Worm (Caenorhabditis elegans): Measurements from ENCODE around the gene F08H9.3.

F08H9.3 gene

ce11 chrV:14426013-14426412, 37.1 kb downstream of the F08H9.3 start:
- TF ChIP-seq sox-2 (GFP tag; IDR thresholded peaks at IDR 0.05) (peak; percentile 26), tbx-2 (tag; optimal IDR thresholded peaks at IDR 0.05) (no peak)

ce11 chrV:14424958-14425492, 38.1 kb downstream of the F08H9.3 start, which contains the start of gene rrsr-1:
rrsr-1 (minus strand) TSS chrV:14425008.
- TF ChIP-seq ceh-34 (tag; optimal IDR thresholded peaks at IDR 0.05) (peak; percentile 15), elt-2 (tag; optimal IDR thresholded peaks at IDR 0.05) (peak; percentile 6), zip-5 (tag; optimal IDR thresholded peaks at IDR 0.05) (peak; percentile 13), tbx-2 (tag; optimal IDR thresholded peaks at IDR 0.05) (peak; percentile 36), rnt-1 (tag; optimal IDR thresholded peaks at IDR 0.05) (no peak), T23F11.4 (GFP tag; optimal IDR thresholded peaks at IDR 0.05) (no peak), unc-86 (tag; optimal IDR thresholded peaks at IDR 0.05) (peak; percentile 10), gmeb-2 (tag; optimal IDR thresholded peaks at IDR 0.05) (no peak), nfya-1 (tag; optimal IDR thresholded peaks at IDR 0.05) (peak; percentile 44), ceh-31 (tag; optimal IDR thresholded peaks at IDR 0.05) (peak; percentile 25), K09A11.1 (tag; optimal IDR thresholded peaks at IDR 0.05; ENCODE audit: insufficient read depth) (peak; percentile 26), ceh-14 (tag; optimal IDR thresholded peaks at IDR 0.05) (peak; percentile 66), ceh-45 (GFP tag; IDR thresholded peaks at IDR 0.05) (no peak)

ce11 chrV:14423268-14423667, 39.9 kb downstream of the F08H9.3 start, which contains the start of gene rpoa-12:
rpoa-12 (minus strand) TSS chrV:14423304.
- TF ChIP-seq pha-2 (tag; optimal IDR thresholded peaks at IDR 0.05) (no peak), ztf-16 (tag; optimal IDR thresholded peaks at IDR 0.05) (no peak), unc-42 (tag; optimal IDR thresholded peaks at IDR 0.05) (peak; percentile 49), hlh-6 (tag; optimal IDR thresholded peaks at IDR 0.05) (no peak), unc-3 (GFP tag; conservative IDR thresholded peaks at IDR 0.05) (no peak), unc-3 (tag; optimal IDR thresholded peaks at IDR 0.05) (no peak), hlh-15 (tag; optimal IDR thresholded peaks at IDR 0.05) (no peak), F13H6.1 (tag; optimal IDR thresholded peaks at IDR 0.05) (no peak), ceh-14 (tag; optimal IDR thresholded peaks at IDR 0.05) (peak; percentile 22), ahr-1 (tag; optimal IDR thresholded peaks at IDR 0.05) (no peak), Y22D7AL.16 (tag; optimal IDR thresholded peaks at IDR 0.05) (no peak), npax-4 (tag; optimal IDR thresholded peaks at IDR 0.05) (no peak), zip-5 (tag; optimal IDR thresholded peaks at IDR 0.05) (peak; percentile 54), sox-4 (tag; optimal IDR thresholded peaks at IDR 0.05) (no peak), lin-11 (tag; optimal IDR thresholded peaks at IDR 0.05) (no peak), pqm-1 (tag; optimal IDR thresholded peaks at IDR 0.05) (peak; percentile 21), rnt-1 (tag; optimal IDR thresholded peaks at IDR 0.05) (peak; percentile 19), ttx-3 (tag; optimal IDR thresholded peaks at IDR 0.05) (no peak), nhr-11 (tag; optimal IDR thresholded peaks at IDR 0.05) (no peak), pag-3 (tag; optimal IDR thresholded peaks at IDR 0.05; ENCODE audit: borderline replicate concordance) (no peak), ceh-31 (tag; optimal IDR thresholded peaks at IDR 0.05) (peak; percentile 86), hlh-8 (tag; optimal IDR thresholded peaks at IDR 0.05) (peak; percentile 18), fkh-6 (tag; optimal IDR thresholded peaks at IDR 0.05) (no peak), gmeb-2 (tag; optimal IDR thresholded peaks at IDR 0.05) (no peak), ceh-24 (tag; optimal IDR thresholded peaks at IDR 0.05) (no peak), C38D4.7 (GFP tag; optimal IDR thresholded peaks at IDR 0.05) (no peak), ets-4 (tag; optimal IDR thresholded peaks at IDR 0.05) (peak; percentile 24), ceh-19 (GFP tag; optimal IDR thresholded peaks at IDR 0.05) (no peak), mec-3 (tag; optimal IDR thresholded peaks at IDR 0.05; ENCODE audit: borderline replicate concordance) (no peak), ceh-9 (tag; optimal IDR thresholded peaks at IDR 0.05) (no peak), ama-1 (optimal IDR thresholded peaks at IDR 0.05) (no peak), hlh-13 (GFP tag; optimal IDR thresholded peaks at IDR 0.05) (no peak), ceh-30 (tag; optimal IDR thresholded peaks at IDR 0.05) (no peak), pax-1 (tag; optimal IDR thresholded peaks at IDR 0.05) (no peak), tbx-2 (tag; optimal IDR thresholded peaks at IDR 0.05) (peak; percentile 76), elt-2 (tag; optimal IDR thresholded peaks at IDR 0.05) (peak; percentile 56), ceh-2 (tag; optimal IDR thresholded peaks at IDR 0.05) (peak; percentile 62), che-1 (tag; optimal IDR thresholded peaks at IDR 0.05) (no peak), syd-9 (tag; optimal IDR thresholded peaks at IDR 0.05) (no peak), tbx-7 (tag; optimal IDR thresholded peaks at IDR 0.05) (peak; percentile 69), hlh-30 (tag; optimal IDR thresholded peaks at IDR 0.05; ENCODE audit: insufficient read depth) (no peak)

Data from whole organism, late embryonic.